Worm (Caenorhabditis elegans): ENCODE measurements around the gene gei-15.

- TF ChIP-seq him-1 (tag; optimal IDR thresholded peaks at IDR 0.05) (no peak), dao-5 (tag; optimal IDR thresholded peaks at IDR 0.05) (no peak), W03F9.2 (tag; optimal IDR thresholded peaks at IDR 0.05) (no peak)
Observed at ce11 chrX:6795843-6796521, 27.1 kb downstream of the gei-15 start.
